Fruit fly (Drosophila melanogaster) whole organism, embryonic: Measurements from ENCODE around the gene Rack1.
A peak's percentile ranks its signal among the peaks of the same experiment; 100 is the strongest.

Source experiments
- Bteb2 ChIP-seq: fragments of 200-800 bp; sonication (Bioruptor generic); optimal IDR thresholded peaks from 2 replicates; lab custom pipeline; 2016; ENCODE audit warnings: missing biosample characterization, missing genetic modification characterization
- C15 ChIP-seq: fragments of 200-800 bp; sonication (Bioruptor generic); IDR thresholded peaks from 3 replicates; pipeline ENCODE4 v1.3.6; 2022; ENCODE audit warnings: missing biosample characterization, missing genetic modification characterization
- CG10431 ChIP-seq: fragments of 200-800 bp; sonication (Bioruptor generic); optimal IDR thresholded peaks from 3 replicates; lab custom pipeline; 2018; ENCODE audit warnings: missing biosample characterization, mild to moderate bottlenecking, missing genetic modification characterization
- CG10462 ChIP-seq: fragments of 200-800 bp; sonication (Bioruptor generic); optimal IDR thresholded peaks from 2 replicates; lab custom pipeline; 2016; ENCODE audit warnings: missing biosample characterization, missing genetic modification characterization
- CG10959 ChIP-seq: fragments of 200-800 bp; sonication (Bioruptor generic); IDR thresholded peaks from 2 replicates; pipeline ENCODE4 v1.3.6; 2022; ENCODE audit warnings: missing biosample characterization, missing genetic modification characterization
- CG11398 ChIP-seq: fragments of 200-800 bp; sonication (Bioruptor generic); optimal IDR thresholded peaks from 2 replicates; lab custom pipeline; 2016; ENCODE audit warnings: missing biosample characterization, missing genetic modification characterization
- CG11504 ChIP-seq: fragments of 200-800 bp; sonication (Bioruptor generic); optimal IDR thresholded peaks from 3 replicates; lab custom pipeline; 2019; ENCODE audit warnings: missing biosample characterization, mild to moderate bottlenecking, missing genetic modification characterization, moderate library complexity
- CG12219 ChIP-seq: fragments of 200-800 bp; sonication (Bioruptor generic); optimal IDR thresholded peaks from 3 replicates; lab custom pipeline; 2018; ENCODE audit warnings: missing biosample characterization, mild to moderate bottlenecking, missing genetic modification characterization
- CG15073 ChIP-seq: fragments of 200-800 bp; sonication (Bioruptor generic); optimal IDR thresholded peaks from 2 replicates; lab custom pipeline; 2016; ENCODE audit warnings: missing biosample characterization, missing genetic modification characterization
- CG1529 ChIP-seq: fragments of 200-800 bp; sonication (Bioruptor generic); optimal IDR thresholded peaks from 3 replicates; lab custom pipeline; 2018; ENCODE audit warnings: missing biosample characterization, missing genetic modification characterization
- CG15601 ChIP-seq: fragments of 200-800 bp; sonication (Bioruptor generic); optimal IDR thresholded peaks from 3 replicates; lab custom pipeline; 2019; ENCODE audit warnings: missing biosample characterization, mild to moderate bottlenecking, missing genetic modification characterization, moderate library complexity
- CG1792 ChIP-seq: fragments of 200-800 bp; sonication (Bioruptor generic); optimal IDR thresholded peaks from 2 replicates; lab custom pipeline; 2016; ENCODE audit warnings: missing biosample characterization, missing genetic modification characterization
- CG18011 ChIP-seq: fragments of 200-800 bp; sonication (Bioruptor generic); optimal IDR thresholded peaks from 2 replicates; lab custom pipeline; 2017; ENCODE audit warnings: missing biosample characterization, missing genetic modification characterization, mild to moderate bottlenecking, moderate library complexity, missing genotype
- CG31441 ChIP-seq: fragments of 200-800 bp; sonication (Bioruptor generic); IDR thresholded peaks from 2 replicates; pipeline ENCODE4 v1.3.6; 2022; ENCODE audit warnings: missing biosample characterization, missing genetic modification characterization
- CG42726 ChIP-seq: fragments of 200-800 bp; sonication (Bioruptor generic); IDR thresholded peaks from 2 replicates; pipeline ENCODE4 v1.3.6; 2022; ENCODE audit warnings: missing biosample characterization, missing genetic modification characterization; ENCODE audit not compliant: partially characterized antibody
- CG43689 ChIP-seq: fragments of 200-800 bp; sonication (Bioruptor generic); IDR thresholded peaks from 2 replicates; pipeline ENCODE4 v1.3.6; 2022; ENCODE audit warnings: missing biosample characterization, missing genetic modification characterization
- CG6689 ChIP-seq: fragments of 200-800 bp; sonication (Bioruptor generic); IDR thresholded peaks from 2 replicates; pipeline ENCODE4 v1.3.6; 2022; ENCODE audit warnings: missing biosample characterization, missing genetic modification characterization
- CG6813 ChIP-seq: fragments of 200-800 bp; sonication (Bioruptor generic); optimal IDR thresholded peaks from 2 replicates; lab custom pipeline; 2017; ENCODE audit warnings: missing biosample characterization, missing genetic modification characterization, mild to moderate bottlenecking, moderate library complexity, missing genetic modification reagents
- CG7839 ChIP-seq: fragments of 200-800 bp; sonication (Bioruptor generic); optimal IDR thresholded peaks from 3 replicates; lab custom pipeline; 2018; ENCODE audit warnings: missing biosample characterization, mild to moderate bottlenecking, missing genetic modification characterization, moderate library complexity
- CG8359 ChIP-seq: fragments of 200-800 bp; sonication (Bioruptor generic); optimal IDR thresholded peaks from 2 replicates; lab custom pipeline; 2017; ENCODE audit warnings: missing biosample characterization, mild to moderate bottlenecking, missing genetic modification characterization, borderline replicate concordance
- CoRest ChIP-seq: fragments of 200-800 bp; sonication (Bioruptor generic); optimal IDR thresholded peaks from 3 replicates; lab custom pipeline; 2018; ENCODE audit warnings: missing biosample characterization, mild to moderate bottlenecking, missing genetic modification characterization, moderate library complexity
- Dll ChIP-seq: fragments of 200-800 bp; sonication (Bioruptor generic); IDR thresholded peaks from 4 replicates; pipeline ENCODE4 v1.3.6; 2022; ENCODE audit warnings: missing biosample characterization, missing genetic modification characterization; ENCODE audit not compliant: partially characterized antibody
- Doc3 ChIP-seq: fragments of 200-800 bp; sonication (Bioruptor generic); IDR thresholded peaks from 3 replicates; pipeline ENCODE4 v1.3.6; 2022; ENCODE audit warnings: missing biosample characterization, missing genetic modification characterization; ENCODE audit not compliant: partially characterized antibody
- Ets97D ChIP-seq: fragments of 200-800 bp; sonication (Bioruptor generic); optimal IDR thresholded peaks from 3 replicates; lab custom pipeline; 2016; ENCODE audit warnings: missing biosample characterization, missing genetic modification characterization
- Hey ChIP-seq: fragments of 200-800 bp; sonication (Bioruptor generic); optimal IDR thresholded peaks from 3 replicates; lab custom pipeline; 2018; ENCODE audit warnings: missing biosample characterization, mild to moderate bottlenecking, missing genetic modification characterization
- Hr3 ChIP-seq: fragments of 200-800 bp; sonication (Bioruptor generic); optimal IDR thresholded peaks from 3 replicates; lab custom pipeline; 2016; ENCODE audit warnings: missing biosample characterization, missing genetic modification characterization
- Hr51 ChIP-seq, 2 experiments: fragments of 200-800 bp; sonication (Bioruptor generic); optimal IDR thresholded peaks; 2 replicates in 1 of 2; 3 replicates in 1 of 2; lab custom pipeline; 2016 to 2018; ENCODE audit warnings: missing biosample characterization in 2 of 2, missing genetic modification characterization in 2 of 2, mild to moderate bottlenecking in 1 of 2, moderate library complexity in 1 of 2
- Hr78 ChIP-seq, 2 experiments: fragments of 200-800 bp in 1 of 2; fragments of >200 bp in 1 of 2; sonication (Bioruptor generic) in 1 of 2; optimal IDR thresholded peaks; 2 replicates each; lab custom pipeline; 2017 to 2019; ENCODE audit warnings: missing biosample characterization in 2 of 2, missing genetic modification characterization in 2 of 2, mild to moderate bottlenecking in 1 of 2, moderate library complexity in 1 of 2
- Mad ChIP-seq: fragments of 200-800 bp; sonication (Bioruptor generic); optimal IDR thresholded peaks from 2 replicates; lab custom pipeline; 2016; ENCODE audit warnings: missing biosample characterization, missing genetic modification characterization
- NC2α ChIP-seq: fragments of 200-800 bp; sonication (Bioruptor generic); optimal IDR thresholded peaks from 2 replicates; lab custom pipeline; 2016; ENCODE audit warnings: missing biosample characterization, missing genetic modification characterization
- Opbp ChIP-seq: fragments of 200-800 bp; sonication (Bioruptor generic); IDR thresholded peaks from 3 replicates; pipeline ENCODE4 v1.3.6; 2022; ENCODE audit warnings: missing biosample characterization, missing genetic modification characterization; ENCODE audit not compliant: partially characterized antibody
- Poxn ChIP-seq: fragments of 200-800 bp; sonication (Bioruptor generic); IDR thresholded peaks from 2 replicates; pipeline ENCODE4 v1.3.6; 2022; ENCODE audit warnings: missing biosample characterization, missing genetic modification characterization
- Ptx1 ChIP-seq: fragments of 200-800 bp; sonication (Bioruptor generic); IDR thresholded peaks from 2 replicates; pipeline ENCODE4 v1.3.6; 2022; ENCODE audit warnings: missing biosample characterization, missing genetic modification characterization
- Sry-β ChIP-seq: fragments of 200-800 bp; sonication (Bioruptor generic); optimal IDR thresholded peaks from 2 replicates; lab custom pipeline; 2018; ENCODE audit warnings: missing biosample characterization, mild to moderate bottlenecking, missing genetic modification characterization, moderate library complexity
- Xbp1 ChIP-seq: fragments of 200-800 bp; sonication (Bioruptor generic); optimal IDR thresholded peaks from 3 replicates; lab custom pipeline; 2016; ENCODE audit warnings: missing biosample characterization, mild to moderate bottlenecking, missing genetic modification characterization
- ap ChIP-seq: fragments of 200-800 bp; sonication (Bioruptor generic); IDR thresholded peaks from 2 replicates; pipeline ENCODE4 v1.3.6; 2022; ENCODE audit warnings: missing biosample characterization, missing genetic modification characterization
- ash1 ChIP-seq: fragments of 200-800 bp; sonication (Bioruptor generic); optimal IDR thresholded peaks from 2 replicates; lab custom pipeline; 2018; ENCODE audit warnings: missing biosample characterization, mild to moderate bottlenecking, missing genetic modification characterization
- ato ChIP-seq: fragments of 200-800 bp; sonication (Bioruptor generic); IDR thresholded peaks from 2 replicates; pipeline ENCODE4 v1.3.6; 2022; ENCODE audit warnings: missing biosample characterization, missing genetic modification characterization; ENCODE audit not compliant: partially characterized antibody
- bab2 ChIP-seq: fragments of 200-800 bp; sonication (Bioruptor generic); optimal IDR thresholded peaks from 2 replicates; lab custom pipeline; 2016; ENCODE audit warnings: missing biosample characterization, missing genetic modification characterization
- btn ChIP-seq: fragments of 200-800 bp; sonication (Bioruptor generic); optimal IDR thresholded peaks from 2 replicates; lab custom pipeline; 2016; ENCODE audit warnings: missing biosample characterization, missing genetic modification characterization
- fd64A ChIP-seq: fragments of 200-800 bp; sonication (Bioruptor generic); optimal IDR thresholded peaks from 3 replicates; lab custom pipeline; 2018; ENCODE audit warnings: missing biosample characterization, mild to moderate bottlenecking, missing genetic modification characterization
- ftz-f1 ChIP-seq: fragments of 200-800 bp; sonication (Bioruptor generic); optimal IDR thresholded peaks from 2 replicates; lab custom pipeline; 2016; ENCODE audit warnings: missing biosample characterization, missing genetic modification characterization
- gce ChIP-seq: fragments of 200-800 bp; sonication (Bioruptor generic); IDR thresholded peaks from 3 replicates; pipeline ENCODE4 v1.3.6; 2022; ENCODE audit warnings: missing biosample characterization, missing genetic modification characterization
- gt ChIP-seq: fragments of 200-800 bp; sonication (Bioruptor generic); IDR thresholded peaks from 2 replicates; pipeline ENCODE4 v1.3.6; 2022; ENCODE audit warnings: missing biosample characterization, missing genetic modification characterization
- hbn ChIP-seq: fragments of 200-800 bp; sonication (Bioruptor generic); IDR thresholded peaks from 2 replicates; pipeline ENCODE4 v1.3.6; 2022; ENCODE audit warnings: missing biosample characterization, missing genetic modification characterization; ENCODE audit not compliant: partially characterized antibody
- lola ChIP-seq, 3 experiments: fragments of >200 bp in 2 of 3; fragments of 200-800 bp in 1 of 3; sonication (Bioruptor generic) in 1 of 3; optimal IDR thresholded peaks; 2 replicates each; lab custom pipeline; 2017 to 2019; ENCODE audit warnings: missing biosample characterization in 3 of 3, missing genetic modification characterization in 3 of 3, mild to moderate bottlenecking in 1 of 3, moderate library complexity in 1 of 3
- otp ChIP-seq: fragments of 200-800 bp; sonication (Bioruptor generic); IDR thresholded peaks from 3 replicates; pipeline ENCODE4, ENCODE4 v1.3.6; 2022; ENCODE audit warnings: missing biosample characterization, missing genetic modification characterization
- scrt ChIP-seq: fragments of 200-800 bp; sonication (Bioruptor generic); optimal IDR thresholded peaks from 2 replicates; lab custom pipeline; 2018; ENCODE audit warnings: missing biosample characterization, mild to moderate bottlenecking, missing genetic modification characterization, moderate library complexity
- sob ChIP-seq: fragments of 200-800 bp; sonication (Bioruptor generic); IDR thresholded peaks from 2 replicates; pipeline ENCODE4 v1.3.6; 2022; ENCODE audit warnings: missing biosample characterization, missing genetic modification characterization
- zfh2 ChIP-seq: fragments of 200-800 bp; sonication (Bioruptor generic); optimal IDR thresholded peaks from 2 replicates; lab custom pipeline; 2016; ENCODE audit warnings: missing biosample characterization, missing genetic modification characterization

The Rack1 gene

DNA sequence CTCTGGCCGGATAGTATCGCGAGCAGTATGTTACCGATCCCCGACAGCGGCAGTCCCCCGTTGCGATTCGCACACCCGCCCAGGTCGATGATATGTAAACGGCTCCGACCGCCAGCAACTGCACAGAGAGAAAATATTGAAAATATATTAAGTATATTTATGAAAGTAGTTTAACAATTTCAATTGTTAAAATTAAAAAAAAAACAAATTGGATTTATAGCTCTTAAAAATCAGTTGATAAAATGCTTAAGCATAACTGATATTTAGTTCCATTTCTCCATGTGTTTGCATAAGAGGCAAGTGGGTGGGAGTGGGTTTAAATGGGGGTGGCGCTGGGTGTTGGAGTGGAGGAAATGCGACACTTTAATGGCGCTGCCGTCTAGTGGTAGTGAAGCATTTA, 22.4 kb upstream of the Rack1 start (continued):
- TF ChIP-seq fd64A (GFP tag; lab: Kevin White, UChicago) (no peak), CG15601 (tag; lab: Kevin White, UChicago) (no peak), Xbp1 (no peak), Bteb2 (GFP tag; lab: Kevin White, UChicago) (no peak), CoRest (peak; percentile 29), Sry-β (GFP tag; lab: Kevin White, UChicago) (no peak), lola (GFP tag; optimal IDR thresholded peaks at IDR 0.05; lab: Kevin White, UChicago) (no peak), ftz-f1 (no peak), CG6813 (GFP tag; lab: Kevin White, UChicago) (no peak), Dll (GFP tag; lab: Robert Waterston, UW) (no peak), CG11398 (no peak), CG1792 (GFP tag; lab: Kevin White, UChicago) (no peak), hbn (GFP tag; lab: Robert Waterston, UW) (no peak), CG18011 (GFP tag; lab: Kevin White, UChicago) (no peak), sob (0 out of 2 replicates have a peak, but pooled peaks have one; percentile 23), CG42726 (GFP tag; lab: Robert Waterston, UW) (no peak), Doc3 (GFP tag; lab: Robert Waterston, UW) (no peak), CG7839 (tag; lab: Kevin White, UChicago) (peak; percentile 47), gt (GFP tag; lab: Robert Waterston, UW) (no peak), CG8359 (GFP tag; lab: Kevin White, UChicago) (no peak), otp (GFP tag; lab: Robert Waterston, UW) (0 out of 3 replicates have a peak, but pooled peaks have one; percentile 11), CG43689 (GFP tag; lab: Robert Waterston, UW) (no peak), scrt (GFP tag; lab: Kevin White, UChicago) (no peak), Mad (GFP tag; lab: Kevin White, UChicago) (no peak), Hey (no peak), Hr3 (GFP tag; lab: Kevin White, UChicago) (peak; percentile 20), Poxn (no peak), btn (GFP tag; lab: Kevin White, UChicago) (no peak), Opbp (no peak), CG10462 (no peak), gce (no peak), CG10431 (GFP tag; lab: Kevin White, UChicago) (no peak), CG6689 (peak; percentile 22; the same call in 1 of the 2 replicates), ash1 (GFP tag; lab: Kevin White, UChicago) (no peak), Hr51 (GFP tag; optimal IDR thresholded peaks at IDR 0.05; lab: Kevin White, UChicago) (peak in 1 of 2 experiments; percentile 45), CG10959 (GFP tag; lab: Robert Waterston, UW) (no peak), CG1529 (GFP tag; lab: Kevin White, UChicago) (no peak), NC2α (GFP tag; lab: Kevin White, UChicago) (no peak), bab2 (GFP tag; lab: Kevin White, UChicago) (no peak), CG11504 (tag; lab: Kevin White, UChicago) (peak; percentile 57), ato (GFP tag; lab: Robert Waterston, UW) (no peak), C15 (GFP tag; lab: Robert Waterston, UW) (no peak), Ets97D (GFP tag; lab: Kevin White, UChicago) (no peak), Hr78 (GFP tag; optimal IDR thresholded peaks at IDR 0.05; lab: Kevin White, UChicago) (no peak), zfh2 (GFP tag; lab: Kevin White, UChicago) (no peak), CG12219 (no peak), CG15073 (GFP tag; lab: Kevin White, UChicago) (no peak), ap (peak; percentile 39; the same call in 1 of the 2 replicates), Ptx1 (GFP tag; lab: Robert Waterston, UW) (peak; percentile 42), CG31441 (GFP tag; lab: Robert Waterston, UW) (peak; percentile 27; the same call in 1 of the 2 replicates)
